In the genomic region with DNA sequence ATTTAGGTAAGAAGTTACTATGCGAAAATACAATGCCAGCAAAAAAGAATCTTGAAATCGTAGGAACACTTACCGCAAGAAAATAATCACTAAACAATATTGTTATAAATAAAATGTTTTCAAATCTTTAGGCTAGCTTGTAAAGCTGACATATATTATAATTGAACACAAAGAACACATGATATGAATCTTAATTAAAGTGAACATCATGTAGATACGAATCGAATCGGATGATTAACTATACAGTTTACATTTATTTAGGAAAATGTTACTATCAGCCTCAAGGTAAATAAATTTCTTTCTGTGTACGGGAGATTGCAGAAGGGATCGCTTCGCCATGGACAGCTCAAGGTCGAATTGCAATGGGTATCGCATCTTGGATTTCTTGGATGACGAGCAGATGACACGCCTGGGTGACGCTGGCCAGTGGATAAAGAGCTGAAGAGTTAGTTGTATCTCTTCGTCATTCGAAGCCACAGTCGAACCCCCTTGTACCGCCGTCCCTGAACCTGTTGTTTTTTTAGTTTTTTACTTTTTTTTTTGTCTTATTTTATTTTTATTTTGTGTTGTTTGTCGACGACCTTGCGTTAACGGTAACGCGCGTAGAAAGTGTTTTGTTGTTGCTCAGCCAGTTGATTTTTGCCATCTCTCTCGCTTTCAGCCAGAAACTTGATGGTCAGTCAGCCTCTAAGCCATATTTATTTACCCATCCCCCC, we compare ENCODE assay signal across 3 fruit fly cellular contexts.
A peak's percentile ranks its signal among the peaks of the same experiment; 100 is the strongest.
TF ChIP-seq lines count a peak whose summit lies in the region.

No protein-coding gene starts in this region.

- no peak for TF ChIP-seq CTCF in whole organism, embryonic (GFP tag; optimal IDR thresholded peaks at IDR 0.05; lab: Kevin White, UChicago)

TF ChIP-seq in whole organism, embryonic, 481 proteins besides CTCF, POLR2A, EP300 and RAD21:
- peak; percentile 1 for TF ChIP-seq Asciz (GFP tag; optimal IDR thresholded peaks at IDR 0.05; lab: Kevin White, UChicago)
- peak; percentile 2 for TF ChIP-seq phol (tag; optimal IDR thresholded peaks at IDR 0.05; lab: Kevin White, UChicago)
- TF ChIP-seq Blimp-1 (GFP tag; optimal IDR thresholded peaks at IDR 0.05; lab: Kevin White, UChicago) = peak; percentile 19
- no peak for TF ChIP-seq CG17912 (GFP tag; optimal IDR thresholded peaks at IDR 0.05; lab: Kevin White, UChicago)
- TF ChIP-seq lola (GFP tag; optimal IDR thresholded peaks at IDR 0.05; lab: Kevin White, UChicago) = peak in 1 of 3 experiments; percentile 16
- TF ChIP-seq nom (GFP tag; optimal IDR thresholded peaks at IDR 0.05; lab: Kevin White, UChicago) = peak; percentile 73
- peak; percentile 22 for TF ChIP-seq CG18262 (tag; optimal IDR thresholded peaks at IDR 0.05; lab: Kevin White, UChicago)
- TF ChIP-seq Trl (optimal IDR thresholded peaks at IDR 0.05; lab: Kevin White, UChicago) = no peak
- no peak for TF ChIP-seq Trl (GFP tag; optimal IDR thresholded peaks at IDR 0.05; lab: Kevin White, UChicago)
- peak; percentile 2 for TF ChIP-seq CG10979 (tag; optimal IDR thresholded peaks at IDR 0.05; lab: Kevin White, UChicago)
- TF ChIP-seq sens (GFP tag; lab: Kevin White, UChicago) = peak; percentile 52
- TF ChIP-seq CG6689 (GFP tag; IDR thresholded peaks at IDR 0.05; lab: Robert Waterston, UW) = no peak
- 0 out of 3 replicates have a peak, but pooled peaks have one; percentile 27 for TF ChIP-seq ci (GFP tag; IDR thresholded peaks at IDR 0.05; lab: Robert Waterston, UW)
- peak; percentile 4 for TF ChIP-seq Oli (tag; optimal IDR thresholded peaks at IDR 0.05; lab: Kevin White, UChicago)

TF ChIP-seq in whole organism, prepupa, 60 proteins besides CTCF, POLR2A, EP300 and RAD21 (continues in another document):
- TF ChIP-seq CG1621 (tag; optimal IDR thresholded peaks at IDR 0.05; lab: Kevin White, UChicago) = no peak
- TF ChIP-seq cyc (GFP tag; optimal IDR thresholded peaks at IDR 0.05; lab: Kevin White, UChicago) = peak; percentile 37
- peak; percentile 57 for TF ChIP-seq CG10631 (GFP tag; optimal IDR thresholded peaks at IDR 0.05; lab: Kevin White, UChicago)
- TF ChIP-seq acj6 (GFP tag; optimal IDR thresholded peaks at IDR 0.05; lab: Kevin White, UChicago) = peak; percentile 50
- peak; percentile 29 for TF ChIP-seq Ets96B (tag; optimal IDR thresholded peaks at IDR 0.05; lab: Kevin White, UChicago)
- TF ChIP-seq Eip78C (GFP tag; lab: Kevin White, UChicago) = peak; percentile 88
- peak; percentile 65 for TF ChIP-seq topi (GFP tag; optimal IDR thresholded peaks at IDR 0.05; lab: Kevin White, UChicago)
- TF ChIP-seq Lpt (GFP tag; optimal IDR thresholded peaks at IDR 0.05; lab: Kevin White, UChicago) = no peak
- TF ChIP-seq Sox102F (GFP tag; optimal IDR thresholded peaks at IDR 0.05; lab: Kevin White, UChicago) = peak; percentile 18
- peak; percentile 48 for TF ChIP-seq CG8632 (GFP tag; optimal IDR thresholded peaks at IDR 0.05; lab: Kevin White, UChicago)
- peak; percentile 54 for TF ChIP-seq CG10669 (GFP tag; optimal IDR thresholded peaks at IDR 0.05; lab: Kevin White, UChicago)
- peak; percentile 64 for TF ChIP-seq Met (GFP tag; optimal IDR thresholded peaks at IDR 0.05; lab: Kevin White, UChicago)
- TF ChIP-seq CG6792 (GFP tag; optimal IDR thresholded peaks at IDR 0.05; lab: Kevin White, UChicago) = peak; percentile 57
- TF ChIP-seq CG8119 (GFP tag; IDR thresholded peaks at IDR 0.05; lab: Robert Waterston, UW) = peak; percentile 66; the same call in 2 of the 3 replicates
- peak; percentile 33 for TF ChIP-seq Hr4 (GFP tag; optimal IDR thresholded peaks at IDR 0.05; lab: Kevin White, UChicago)
- peak; percentile 60 for TF ChIP-seq CG34406 (GFP tag; optimal IDR thresholded peaks at IDR 0.05; lab: Kevin White, UChicago)
- no peak for TF ChIP-seq Ets21C (GFP tag; optimal IDR thresholded peaks at IDR 0.05; lab: Kevin White, UChicago)
- TF ChIP-seq svp (GFP tag; lab: Kevin White, UChicago) = peak; percentile 77
- peak; percentile 14 for TF ChIP-seq CG31627 (GFP tag; optimal IDR thresholded peaks at IDR 0.05; lab: Kevin White, UChicago)
- peak; percentile 48 for TF ChIP-seq Sox15 (GFP tag; optimal IDR thresholded peaks at IDR 0.05; lab: Kevin White, UChicago)
- TF ChIP-seq CG3032 (tag; optimal IDR thresholded peaks at IDR 0.05; lab: Kevin White, UChicago) = peak; percentile 55
- TF ChIP-seq CG11902 (GFP tag; optimal IDR thresholded peaks at IDR 0.05; lab: Kevin White, UChicago) = peak; percentile 48
- peak; percentile 42 for TF ChIP-seq achi (GFP tag; optimal IDR thresholded peaks at IDR 0.05; lab: Kevin White, UChicago)
- TF ChIP-seq Hr38 (GFP tag; optimal IDR thresholded peaks at IDR 0.05; lab: Kevin White, UChicago) = no peak
- no peak for TF ChIP-seq CG6276 (GFP tag; optimal IDR thresholded peaks at IDR 0.05; lab: Kevin White, UChicago)
- TF ChIP-seq CG6163 (GFP tag; IDR thresholded peaks at IDR 0.05; lab: Robert Waterston, UW) = peak; percentile 53; the same call in 1 of the 3 replicates
- no peak for TF ChIP-seq dac (GFP tag; optimal IDR thresholded peaks at IDR 0.05; lab: Kevin White, UChicago)
- TF ChIP-seq OdsH (GFP tag; optimal IDR thresholded peaks at IDR 0.05; lab: Kevin White, UChicago) = peak; percentile 53
- TF ChIP-seq Smox (GFP tag; optimal IDR thresholded peaks at IDR 0.05; lab: Kevin White, UChicago) = peak; percentile 49
- peak; percentile 17 to 30 for TF ChIP-seq ss (GFP tag; optimal IDR thresholded peaks at IDR 0.05; lab: Kevin White, UChicago)
- peak; percentile 55 for TF ChIP-seq CG11762 (GFP tag; optimal IDR thresholded peaks at IDR 0.05; lab: Kevin White, UChicago; ENCODE audit: insufficient read depth)
- peak; percentile 39 for TF ChIP-seq Hr39 (GFP tag; optimal IDR thresholded peaks at IDR 0.05; lab: Kevin White, UChicago)
- TF ChIP-seq CG32006 (GFP tag; optimal IDR thresholded peaks at IDR 0.05; lab: Kevin White, UChicago) = peak; percentile 66
- TF ChIP-seq lz (GFP tag; optimal IDR thresholded peaks at IDR 0.05; lab: Kevin White, UChicago) = peak; percentile 43
- TF ChIP-seq CG6808 (GFP tag; optimal IDR thresholded peaks at IDR 0.05; lab: Kevin White, UChicago) = peak; percentile 43

TF ChIP-seq in whole organism, pupa, 21 proteins besides CTCF, POLR2A, EP300 and RAD21:
- TF ChIP-seq CG14655 (GFP tag; optimal IDR thresholded peaks at IDR 0.05; lab: Kevin White, UChicago) = peak; percentile 60
- TF ChIP-seq CG9948 (tag; optimal IDR thresholded peaks at IDR 0.05; lab: Kevin White, UChicago) = peak; percentile 4
- peak; percentile 62 for TF ChIP-seq CG8301 (tag; optimal IDR thresholded peaks at IDR 0.05; lab: Kevin White, UChicago)
- TF ChIP-seq rn (GFP tag; IDR thresholded peaks at IDR 0.05; lab: Robert Waterston, UW) = no peak
- TF ChIP-seq CG8159 (tag; optimal IDR thresholded peaks at IDR 0.05; lab: Kevin White, UChicago) = peak; percentile 71
- TF ChIP-seq CG17806 (tag; optimal IDR thresholded peaks at IDR 0.05; lab: Kevin White, UChicago) = peak; percentile 16
- TF ChIP-seq CG34367 (tag; optimal IDR thresholded peaks at IDR 0.05; lab: Kevin White, UChicago) = no peak
- TF ChIP-seq fd96Ca (GFP tag; IDR thresholded peaks at IDR 0.05; lab: Robert Waterston, UW) = peak; percentile 43; the same call in 2 of the 3 replicates
- no peak for TF ChIP-seq CG32121 (GFP tag; IDR thresholded peaks at IDR 0.05; lab: Robert Waterston, UW)
- TF ChIP-seq CG4496 (GFP tag; IDR thresholded peaks at IDR 0.05; lab: Robert Waterston, UW) = peak; percentile 42; the same call in 1 of the 3 replicates
- peak; percentile 28; the same call in 1 of the 2 replicates for TF ChIP-seq CG12605 (GFP tag; IDR thresholded peaks at IDR 0.05; lab: Robert Waterston, UW)
- TF ChIP-seq Ets98B (GFP tag; IDR thresholded peaks at IDR 0.05; lab: Robert Waterston, UW) = 0 out of 2 replicates have a peak, but pooled peaks have one; percentile 30
- peak; percentile 3 for TF ChIP-seq Pif1B (GFP tag; optimal IDR thresholded peaks at IDR 0.05; lab: Kevin White, UChicago)
- TF ChIP-seq CG15710 (tag; optimal IDR thresholded peaks at IDR 0.05; lab: Kevin White, UChicago) = peak; percentile 57

Comparison
In these comparisons a context has a peak if more than half of its experiments do, and no peak if none do; other contexts are left out.
1. Of the 7 proteins assayed by ChIP-seq in both whole organism, embryonic and whole organism, prepupa: peak only in whole organism, embryonic: Blimp-1; only in whole organism, prepupa: Hr39 and Sox102F; in both: none; in neither: 4.